Fruit fly (Drosophila melanogaster): ENCODE data around the gene CG31954.

DNA sequence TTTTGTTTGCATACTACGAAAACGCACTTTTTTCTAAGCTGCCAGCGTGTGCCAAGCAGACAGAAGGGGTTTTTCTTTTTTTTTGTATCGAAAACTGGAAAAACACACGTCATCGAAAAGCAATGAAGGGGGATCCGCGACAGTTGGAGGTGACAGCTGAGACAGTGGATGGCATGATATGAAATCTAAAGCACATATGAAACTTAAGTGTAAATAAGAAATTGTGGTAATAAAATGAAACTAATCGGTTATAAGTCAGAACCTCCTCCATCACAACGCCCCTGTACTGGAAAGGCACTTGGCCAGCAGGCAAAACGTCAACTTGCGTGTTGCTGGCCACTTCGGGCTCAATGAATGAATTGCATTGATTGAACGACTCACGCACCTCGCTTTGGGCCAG, 26.2 kb downstream of the CG31954 start:
- TF ChIP-seq Eip93F (GFP tag; optimal IDR thresholded peaks at IDR 0.05) (no peak), CG10669 (GFP tag; optimal IDR thresholded peaks at IDR 0.05) (no peak), Sox102F (GFP tag; optimal IDR thresholded peaks at IDR 0.05) (no peak), Hr39 (GFP tag; optimal IDR thresholded peaks at IDR 0.05) (no peak)

Measured in whole organism, prepupa.